Worm (Caenorhabditis elegans) whole organism, mixed stage, embryonic: Measurements from ENCODE around the gene D2023.4.

Source experiments
- bed-3 ChIP-seq: fragments of 200-800 bp; sonication (Bioruptor generic); optimal IDR thresholded peaks from 3 replicates; lab custom pipeline; 2018; ENCODE audit warnings: mild to moderate bottlenecking, missing genetic modification characterization, moderate library complexity, missing compliant biosample characterization
- hlh-1 ChIP-seq: fragments of 150-350 bp; optimal IDR thresholded peaks from 2 replicates; lab custom pipeline; 2014; ENCODE audit warnings: missing biosample characterization, missing genetic modification reagents, missing genetic modification characterization
- lsy-2 ChIP-seq: fragments of 150-350 bp; optimal IDR thresholded peaks from 2 replicates; lab custom pipeline; 2014; ENCODE audit warnings: missing biosample characterization, missing genetic modification characterization
- nhr-12 ChIP-seq: fragments of 150-350 bp; optimal IDR thresholded peaks from 2 replicates; lab custom pipeline; 2014; ENCODE audit warnings: missing biosample characterization, missing genetic modification characterization
- nhr-2 ChIP-seq: fragments of 150-350 bp; optimal IDR thresholded peaks from 2 replicates; lab custom pipeline; 2014; ENCODE audit warnings: missing biosample characterization, missing genetic modification characterization
- nhr-237 ChIP-seq: fragments of 150-350 bp; optimal IDR thresholded peaks from 2 replicates; lab custom pipeline; 2014; ENCODE audit warnings: missing biosample characterization, missing genetic modification characterization
- nhr-76 ChIP-seq: sonication (generic microtip); optimal IDR thresholded peaks from 2 replicates; lab custom pipeline; 2017; ENCODE audit warnings: missing biosample characterization, missing genetic modification characterization
- pha-4 ChIP-seq: fragments of 150-350 bp; optimal IDR thresholded peaks from 2 replicates; lab custom pipeline; 2018; ENCODE audit warnings: missing biosample characterization, missing genetic modification reagents, missing genetic modification characterization
- snpc-4 ChIP-seq: fragments of 150-350 bp; optimal IDR thresholded peaks from 2 replicates; lab custom pipeline; 2014; ENCODE audit warnings: missing biosample characterization, missing genetic modification characterization
- sptf-1 ChIP-seq: sonication (generic microtip); optimal IDR thresholded peaks from 2 replicates; lab custom pipeline; 2017; ENCODE audit warnings: mild to moderate bottlenecking, missing genetic modification characterization, moderate library complexity, missing compliant biosample characterization
- unc-62 ChIP-seq: fragments of 150-350 bp; optimal IDR thresholded peaks from 2 replicates; lab custom pipeline; 2014; ENCODE audit warnings: missing biosample characterization, missing genetic modification reagents, missing genetic modification characterization

- TF ChIP-seq unc-62, result no peak
- TF ChIP-seq nhr-237 (tag; lab: Kevin White, UChicago), result no peak
- no peak for TF ChIP-seq nhr-12 (tag; lab: Kevin White, UChicago)
- TF ChIP-seq lsy-2 (tag; lab: Kevin White, UChicago), result no peak
- no peak for TF ChIP-seq bed-3 (GFP tag; lab: Kevin White, UChicago)
- no peak for TF ChIP-seq nhr-2 (tag; lab: Kevin White, UChicago)
- TF ChIP-seq hlh-1 (tag; lab: Kevin White, UChicago), result no peak
- TF ChIP-seq pha-4 (tag; lab: Kevin White, UChicago), result no peak
- TF ChIP-seq snpc-4 (tag; lab: Kevin White, UChicago), result no peak
- no peak for TF ChIP-seq nhr-76
- no peak for TF ChIP-seq sptf-1 (tag; lab: Kevin White, UChicago)
Observed at ce11 chrV:11796343-11796742, 29.2 kb downstream of the D2023.4 start.
